Worm (Caenorhabditis elegans): ENCODE results near the gene K09C8.7.

The K09C8.7 gene

ce11 chrX:10916194-10916593 lies 35.0 kb downstream of the K09C8.7 start:
- peak; percentile 45 for TF ChIP-seq nhr-28 (tag; optimal IDR thresholded peaks at IDR 0.05)
- no peak for TF ChIP-seq pha-4 (GFP tag; IDR thresholded peaks at IDR 0.05)
- TF ChIP-seq pha-4 (tag; optimal IDR thresholded peaks at IDR 0.05): no peak
- peak; percentile 72 for TF ChIP-seq dve-1 (tag; optimal IDR thresholded peaks at IDR 0.05; ENCODE audit: insufficient read depth)
- TF ChIP-seq hlh-11 (tag; optimal IDR thresholded peaks at IDR 0.05): peak; percentile 29
- no peak for TF ChIP-seq daf-16 (GFP tag; optimal IDR thresholded peaks at IDR 0.05)
- TF ChIP-seq daf-16 (tag; optimal IDR thresholded peaks at IDR 0.05): peak; percentile 95
- TF ChIP-seq fkh-10 (GFP tag; optimal IDR thresholded peaks at IDR 0.05): no peak
- TF ChIP-seq mes-2 (tag; optimal IDR thresholded peaks at IDR 0.05; ENCODE audit: poor library complexity, severe bottlenecking): no peak
- TF ChIP-seq tag-97 (GFP tag; IDR thresholded peaks at IDR 0.05): no peak

- TF ChIP-seq dve-1 (tag; optimal IDR thresholded peaks at IDR 0.05; ENCODE audit: insufficient read depth) (peak; percentile 30), ctbp-1 (GFP tag; IDR thresholded peaks at IDR 0.05) (no peak), nhr-48 (tag; optimal IDR thresholded peaks at IDR 0.05) (peak; percentile 23), mes-2 (tag; optimal IDR thresholded peaks at IDR 0.05; ENCODE audit: poor library complexity, severe bottlenecking) (no peak), ceh-62 (tag; optimal IDR thresholded peaks at IDR 0.05) (no peak), php-3 (GFP tag; IDR thresholded peaks at IDR 0.05) (0 out of 2 replicates have a peak, but pooled peaks have one; percentile 18), hlh-11 (tag; optimal IDR thresholded peaks at IDR 0.05) (peak; percentile 57), pqm-1 (tag; optimal IDR thresholded peaks at IDR 0.05) (peak; percentile 49), unc-62 (GFP tag; optimal IDR thresholded peaks at IDR 0.05 in 1 of 2) (peak in 1 of 2 experiments; percentile 93), unc-62 (tag; optimal IDR thresholded peaks at IDR 0.05) (no peak), ztf-11 (tag; optimal IDR thresholded peaks at IDR 0.05) (no peak), daf-16 (GFP tag; optimal IDR thresholded peaks at IDR 0.05) (no peak), daf-16 (tag; optimal IDR thresholded peaks at IDR 0.05) (peak; percentile 80), dmd-8 (GFP tag; IDR thresholded peaks at IDR 0.05) (no peak), gei-8 (GFP tag; optimal IDR thresholded peaks at IDR 0.05) (no peak), hlh-30 (tag; optimal IDR thresholded peaks at IDR 0.05; ENCODE audit: insufficient read depth) (peak; percentile 50)
Observed at ce11 chrX:10914421-10915277, 36.5 kb downstream of the K09C8.7 start.

- TF ChIP-seq sdz-12 (GFP tag; optimal IDR thresholded peaks at IDR 0.05) (no peak), zip-11 (GFP tag; IDR thresholded peaks at IDR 0.05) (no peak), nhr-42 (GFP tag; IDR thresholded peaks at IDR 0.05) (no peak), R02D3.7 (tag; optimal IDR thresholded peaks at IDR 0.05) (no peak), lin-29 (GFP tag; IDR thresholded peaks at IDR 0.05) (no peak), spr-3 (GFP tag; optimal IDR thresholded peaks at IDR 0.05) (no peak)
Observed at ce11 chrX:10913981-10914380, 37.2 kb downstream of the K09C8.7 start, which contains the start of gene F47B10.9. Gene F47B10.9, minus strand, starts transcription at chrX:10914081.

- TF ChIP-seq lin-38 (GFP tag; IDR thresholded peaks at IDR 0.05) (no peak), daf-16 (GFP tag; optimal IDR thresholded peaks at IDR 0.05) (peak in 1 of 2 experiments; percentile 4), daf-16 (tag; optimal IDR thresholded peaks at IDR 0.05) (no peak), aha-1 (tag) (peak; percentile 8)
Observed at ce11 chrX:10910716-10911115, 40.5 kb downstream of the K09C8.7 start, which contains the start of gene F47B10.8. Gene F47B10.8, minus strand, starts transcription at chrX:10910816.

ce11 chrX:10909661-10910060 lies 41.5 kb downstream of the K09C8.7 start:
- peak in 1 of 2 experiments; percentile 96 for TF ChIP-seq unc-62 (GFP tag; optimal IDR thresholded peaks at IDR 0.05 in 1 of 2)
- no peak for TF ChIP-seq unc-62 (tag; optimal IDR thresholded peaks at IDR 0.05)
- TF ChIP-seq nhr-11 (tag; optimal IDR thresholded peaks at IDR 0.05): peak; percentile 34
- TF ChIP-seq mdt-29 (GFP tag; IDR thresholded peaks at IDR 0.05): no peak
- TF ChIP-seq F26F4.8 (GFP tag; conservative IDR thresholded peaks at IDR 0.05): no peak
- peak; percentile 2 for TF ChIP-seq hlh-11 (tag; optimal IDR thresholded peaks at IDR 0.05)
- no peak for TF ChIP-seq ceh-82 (tag; optimal IDR thresholded peaks at IDR 0.05)
- TF ChIP-seq ceh-28 (tag; optimal IDR thresholded peaks at IDR 0.05): no peak
- no peak for TF ChIP-seq daf-16 (GFP tag; optimal IDR thresholded peaks at IDR 0.05)
- no peak for TF ChIP-seq daf-16 (tag; optimal IDR thresholded peaks at IDR 0.05)
